Fruit fly (Drosophila melanogaster): ENCODE data around the gene ppk22.

The ppk22 gene

DNA sequence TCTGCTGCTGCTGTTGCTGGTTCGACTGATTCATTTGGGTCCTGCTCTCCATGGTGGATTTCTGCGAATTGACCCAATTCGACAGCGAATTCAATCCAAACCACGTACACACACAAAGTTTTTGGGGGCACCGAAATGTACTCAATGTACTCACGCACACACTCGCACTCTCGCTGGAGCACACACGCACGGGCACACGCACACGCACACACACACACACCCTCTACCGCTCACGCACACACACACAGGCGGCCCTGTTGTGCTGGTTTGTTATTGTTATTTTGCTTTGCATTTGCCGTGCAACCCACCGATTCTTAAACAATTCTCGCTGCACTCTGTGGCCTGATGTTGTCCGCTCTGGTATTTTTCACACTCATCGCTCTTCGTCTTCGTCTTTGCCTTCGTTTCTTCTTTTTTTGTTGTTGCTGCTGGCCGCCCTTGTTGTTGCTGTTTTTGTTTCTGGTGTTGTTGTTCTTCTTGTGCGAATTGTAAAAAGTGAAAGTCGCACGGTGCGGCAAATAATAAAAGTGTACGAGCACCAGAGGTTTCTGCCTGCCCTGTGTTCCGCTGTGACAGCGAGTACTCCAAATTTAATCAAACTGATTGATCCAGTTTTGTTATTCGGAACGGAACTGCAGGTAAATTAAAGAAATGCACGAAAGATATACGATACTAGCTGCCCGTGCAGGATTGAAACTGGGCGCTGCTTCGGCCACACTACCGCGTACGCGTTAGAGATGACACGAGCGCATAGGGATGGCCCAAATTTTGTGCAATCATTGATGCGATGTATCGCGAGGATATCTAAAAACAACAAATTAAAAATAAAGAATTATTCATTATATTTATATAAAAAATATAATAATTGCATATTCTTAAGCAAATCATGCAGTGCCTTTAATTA is 16.6 kb upstream of the ppk22 start, which contains the start of gene CG3744 (continued):
- peak; percentile 92 for TF ChIP-seq B-H1 (GFP tag; IDR thresholded peaks at IDR 0.05)
- no peak for TF ChIP-seq D (optimal IDR thresholded peaks at IDR 0.05)
- TF ChIP-seq D (GFP tag; optimal IDR thresholded peaks at IDR 0.05), result peak; percentile 76
- peak; percentile 94 for TF ChIP-seq Xbp1 (GFP tag; optimal IDR thresholded peaks at IDR 0.05)
- peak; percentile 88 for TF ChIP-seq HHEX (GFP tag; optimal IDR thresholded peaks at IDR 0.05)
- peak; percentile 97 for TF ChIP-seq ken (GFP tag; IDR thresholded peaks at IDR 0.05)
- peak; percentile 86 for TF ChIP-seq Hsf (GFP tag; optimal IDR thresholded peaks at IDR 0.05)
- TF ChIP-seq CG2712 (tag; optimal IDR thresholded peaks at IDR 0.05), result peak; percentile 94
- TF ChIP-seq ind (GFP tag; optimal IDR thresholded peaks at IDR 0.05), result peak; percentile 93
- peak; percentile 72 for TF ChIP-seq CG30020 (tag; optimal IDR thresholded peaks at IDR 0.05)
- TF ChIP-seq lbe (GFP tag; optimal IDR thresholded peaks at IDR 0.05), result peak; percentile 79
- TF ChIP-seq CG8478 (optimal IDR thresholded peaks at IDR 0.05), result peak; percentile 92
- TF ChIP-seq CG9817 (tag; optimal IDR thresholded peaks at IDR 0.05), result peak; percentile 95
- peak; percentile 93 for TF ChIP-seq CG7963 (GFP tag; IDR thresholded peaks at IDR 0.05; ENCODE audit: partially characterized antibody)
- TF ChIP-seq CG4404 (GFP tag; IDR thresholded peaks at IDR 0.05), result peak; percentile 89
- TF ChIP-seq disco-r (GFP tag; optimal IDR thresholded peaks at IDR 0.05), result no peak
- peak; percentile 68 for TF ChIP-seq Hand (GFP tag; optimal IDR thresholded peaks at IDR 0.05)
- TF ChIP-seq hth (optimal IDR thresholded peaks at IDR 0.05), result no peak
- TF ChIP-seq Poxn (GFP tag; IDR thresholded peaks at IDR 0.05), result peak; percentile 81
- peak; percentile 74 for TF ChIP-seq CG2875 (GFP tag; optimal IDR thresholded peaks at IDR 0.05)
- TF ChIP-seq CG31388 (GFP tag; optimal IDR thresholded peaks at IDR 0.05), result peak; percentile 28
- TF ChIP-seq CG17359 (tag; optimal IDR thresholded peaks at IDR 0.05), result peak; percentile 90
- TF ChIP-seq CG3407 (GFP tag; optimal IDR thresholded peaks at IDR 0.05), result peak; percentile 78
- peak; percentile 63 for TF ChIP-seq tx (GFP tag; optimal IDR thresholded peaks at IDR 0.05)
- TF ChIP-seq sqz (GFP tag; optimal IDR thresholded peaks at IDR 0.05), result no peak
- peak; percentile 93 for TF ChIP-seq tgo (GFP tag; IDR thresholded peaks at IDR 0.05)
- no peak for TF ChIP-seq pita (GFP tag; optimal IDR thresholded peaks at IDR 0.05)
- peak; percentile 6 for TF ChIP-seq Elba2 (GFP tag; optimal IDR thresholded peaks at IDR 0.05)
- TF ChIP-seq gem (tag; optimal IDR thresholded peaks at IDR 0.05), result peak; percentile 95
- peak; percentile 70 for TF ChIP-seq Lim3 (GFP tag; IDR thresholded peaks at IDR 0.05)
- TF ChIP-seq Ets65A (GFP tag), result peak; percentile 99
- no peak for TF ChIP-seq CTCF (GFP tag; optimal IDR thresholded peaks at IDR 0.05)
- peak; percentile 86 for TF ChIP-seq CG12299 (tag; optimal IDR thresholded peaks at IDR 0.05)
- TF ChIP-seq CG31224 (GFP tag; IDR thresholded peaks at IDR 0.05), result peak; percentile 87
- peak; percentile 56 for TF ChIP-seq CG6254 (GFP tag; optimal IDR thresholded peaks at IDR 0.05)
- TF ChIP-seq CG7745 (tag; optimal IDR thresholded peaks at IDR 0.05), result no peak
- peak; percentile 86 for TF ChIP-seq bowl (GFP tag; IDR thresholded peaks at IDR 0.05)
- no peak for TF ChIP-seq Dp (GFP tag; optimal IDR thresholded peaks at IDR 0.05)
- TF ChIP-seq CG1792 (GFP tag; optimal IDR thresholded peaks at IDR 0.05), result peak; percentile 42
- TF ChIP-seq fd3F (GFP tag; optimal IDR thresholded peaks at IDR 0.05), result peak; percentile 90
- TF ChIP-seq pfk (GFP tag; optimal IDR thresholded peaks at IDR 0.05), result peak; percentile 56
- peak; percentile 27 for TF ChIP-seq CG11398 (GFP tag; optimal IDR thresholded peaks at IDR 0.05)
- TF ChIP-seq inv (GFP tag; IDR thresholded peaks at IDR 0.05; ENCODE audit: partially characterized antibody), result peak; percentile 94
- peak; percentile 84 for TF ChIP-seq trem (tag; optimal IDR thresholded peaks at IDR 0.05)
- TF ChIP-seq dimm (GFP tag; IDR thresholded peaks at IDR 0.05), result peak; percentile 87
- TF ChIP-seq gro (GFP tag; optimal IDR thresholded peaks at IDR 0.05), result peak; percentile 57
- peak; percentile 85 for TF ChIP-seq CG10267 (tag; optimal IDR thresholded peaks at IDR 0.05)
- peak; percentile 90 for TF ChIP-seq CG18619 (GFP tag; optimal IDR thresholded peaks at IDR 0.05)
- peak; percentile 49 for TF ChIP-seq CG15073 (GFP tag; optimal IDR thresholded peaks at IDR 0.05)
- TF ChIP-seq Dbx (GFP tag; IDR thresholded peaks at IDR 0.05), result peak; percentile 98
